Worm (Caenorhabditis elegans) whole organism, young adult: Measurements from ENCODE around the gene frm-3.

ENCODE experiments used
- C17E4.6 ChIP-seq: fragments of 200-800 bp; sonication (Bioruptor generic); IDR thresholded peaks from 2 replicates; pipeline ENCODE4 v1.3.6; 2022; ENCODE audit warnings: missing genetic modification reagents, missing genetic modification characterization, missing compliant biosample characterization
- F33H1.4 ChIP-seq: fragments of 200-800 bp; sonication (Bioruptor generic); IDR thresholded peaks from 2 replicates; pipeline ENCODE4 v1.3.6; 2022; ENCODE audit warnings: missing genetic modification reagents, missing genetic modification characterization, missing compliant biosample characterization
- efl-1 ChIP-seq: fragments of 150-350 bp; optimal IDR thresholded peaks from 2 replicates; lab custom pipeline; 2014; ENCODE audit warnings: missing biosample characterization, missing genetic modification reagents, missing genetic modification characterization
- him-1 ChIP-seq: sonication (generic microtip); optimal IDR thresholded peaks from 2 replicates; lab custom pipeline; 2016; ENCODE audit warnings: missing genotype, missing genetic modification reagents, missing genetic modification characterization, missing compliant biosample characterization
- lin-40 ChIP-seq: sonication (generic microtip); optimal IDR thresholded peaks from 2 replicates; lab custom pipeline; 2016; ENCODE audit warnings: missing genetic modification characterization, mild to moderate bottlenecking, missing compliant biosample characterization, missing genotype, missing genetic modification reagents
- lsl-1 ChIP-seq: fragments of 200-800 bp; sonication (Bioruptor generic); optimal IDR thresholded peaks from 2 replicates; lab custom pipeline; 2018; ENCODE audit warnings: mild to moderate bottlenecking, missing genetic modification characterization, moderate library complexity, missing compliant biosample characterization
- tbx-9 ChIP-seq: sonication (generic microtip); optimal IDR thresholded peaks from 2 replicates; lab custom pipeline; 2016; ENCODE audit warnings: borderline replicate concordance, missing genetic modification characterization, inconsistent platforms, missing compliant biosample characterization
- tlf-1 ChIP-seq: fragments of 200-800 bp; sonication (Bioruptor generic); optimal IDR thresholded peaks from 2 replicates; lab custom pipeline; 2018; ENCODE audit warnings: mild to moderate bottlenecking, missing genetic modification characterization, missing compliant biosample characterization
- unc-130 ChIP-seq: sonication (generic microtip); optimal IDR thresholded peaks from 2 replicates; lab custom pipeline; 2016; ENCODE audit warnings: missing genetic modification reagents, missing genetic modification characterization, missing compliant biosample characterization
- ztf-6 ChIP-seq: fragments of 200-800 bp; sonication (Bioruptor generic); IDR thresholded peaks from 2 replicates; pipeline ENCODE4 v1.3.6; 2022; ENCODE audit warnings: missing genetic modification reagents, missing genetic modification characterization, missing compliant biosample characterization

DNA sequence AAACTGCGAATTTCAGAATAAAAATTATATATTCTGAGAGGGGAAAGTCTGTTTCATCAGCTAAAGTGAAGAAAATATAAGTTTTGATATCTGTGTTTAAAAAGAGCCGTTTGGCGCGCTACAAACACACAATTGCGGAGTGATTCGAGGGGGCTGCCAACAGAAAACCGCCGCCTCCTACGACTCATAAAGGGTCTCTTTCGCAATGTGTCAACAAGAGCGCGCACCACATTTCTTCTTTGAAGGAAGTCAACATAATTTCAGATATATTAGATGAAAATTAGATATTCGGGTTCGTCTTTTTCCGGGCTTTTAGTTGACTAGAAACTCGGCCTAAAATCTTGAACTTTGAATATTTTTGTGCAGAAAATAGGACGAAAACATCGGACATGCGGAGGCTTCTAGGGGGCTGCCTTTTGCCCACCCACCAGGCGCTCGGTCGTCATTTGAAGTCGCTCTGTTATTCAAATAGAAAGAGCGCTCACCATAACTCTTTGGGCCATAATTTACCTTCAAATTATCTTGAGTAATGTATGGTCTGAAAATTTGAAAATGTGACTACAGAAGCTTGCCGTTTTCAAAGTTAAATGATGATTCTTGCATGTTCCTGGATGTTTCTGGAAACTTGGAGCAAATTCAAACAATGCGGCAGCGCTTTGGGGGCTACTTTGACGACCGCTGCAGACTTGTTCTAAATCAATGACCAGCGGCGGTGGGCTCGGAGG is 33.6 kb downstream of the frm-3 start:
- TF ChIP-seq C17E4.6 (GFP tag; lab: Robert Waterston, UW): peak; percentile 40; the same call in 1 of the 2 replicates
- peak; percentile 98 for TF ChIP-seq lin-40 (tag; lab: Kevin White, UChicago)
- TF ChIP-seq efl-1 (GFP tag; lab: Kevin White, UChicago): peak; percentile 37
- peak; percentile 82 for TF ChIP-seq ztf-6 (GFP tag; lab: Robert Waterston, UW)
- TF ChIP-seq F33H1.4: peak; percentile 7; the same call in 1 of the 2 replicates
- TF ChIP-seq tlf-1 (GFP tag; lab: Kevin White, UChicago): peak; percentile 95
- no peak for TF ChIP-seq unc-130 (GFP tag; lab: Kevin White, UChicago)
- no peak for TF ChIP-seq tbx-9 (tag; lab: Kevin White, UChicago)
- TF ChIP-seq lsl-1 (GFP tag; lab: Kevin White, UChicago): peak; percentile 17
- no peak for TF ChIP-seq him-1 (tag; lab: Kevin White, UChicago)
